Fruit fly (Drosophila melanogaster) Kc167 (cell line): ENCODE measurements around the gene SmydA-2.

Source experiments
- Myc ChIP-seq: fragments of >200 bp; optimal IDR thresholded peaks from 2 replicates; lab custom pipeline; 2017; ENCODE audit warnings: missing external identifiers
- Sin3A ChIP-seq: fragments of >200 bp; optimal IDR thresholded peaks from 2 replicates; lab custom pipeline; 2018; ENCODE audit warnings: missing external identifiers
- h ChIP-seq: fragments of >200 bp; optimal IDR thresholded peaks from 3 replicates; lab custom pipeline; 2018; ENCODE audit warnings: missing external identifiers
- insv ChIP-seq: fragments of >200 bp; optimal IDR thresholded peaks from 3 replicates; lab custom pipeline; 2018; ENCODE audit warnings: missing external identifiers
- psq ChIP-seq: fragments of >200 bp; optimal IDR thresholded peaks from 2 replicates; lab custom pipeline; 2017; ENCODE audit warnings: missing external identifiers

dm6 chr3L:19040155-19040644, 37.1 kb upstream of the SmydA-2 start:
- TF ChIP-seq insv (lab: Kevin White, UChicago) (no peak), psq (lab: Kevin White, UChicago) (no peak), h (lab: Kevin White, UChicago) (no peak), Sin3A (lab: Kevin White, UChicago) (no peak), Myc (lab: Kevin White, UChicago) (no peak)
